Fruit fly (Drosophila melanogaster): ENCODE data around the gene pcx.
A peak's percentile ranks its signal among the peaks of the same experiment; 100 is the strongest.

The pcx gene

DNA sequence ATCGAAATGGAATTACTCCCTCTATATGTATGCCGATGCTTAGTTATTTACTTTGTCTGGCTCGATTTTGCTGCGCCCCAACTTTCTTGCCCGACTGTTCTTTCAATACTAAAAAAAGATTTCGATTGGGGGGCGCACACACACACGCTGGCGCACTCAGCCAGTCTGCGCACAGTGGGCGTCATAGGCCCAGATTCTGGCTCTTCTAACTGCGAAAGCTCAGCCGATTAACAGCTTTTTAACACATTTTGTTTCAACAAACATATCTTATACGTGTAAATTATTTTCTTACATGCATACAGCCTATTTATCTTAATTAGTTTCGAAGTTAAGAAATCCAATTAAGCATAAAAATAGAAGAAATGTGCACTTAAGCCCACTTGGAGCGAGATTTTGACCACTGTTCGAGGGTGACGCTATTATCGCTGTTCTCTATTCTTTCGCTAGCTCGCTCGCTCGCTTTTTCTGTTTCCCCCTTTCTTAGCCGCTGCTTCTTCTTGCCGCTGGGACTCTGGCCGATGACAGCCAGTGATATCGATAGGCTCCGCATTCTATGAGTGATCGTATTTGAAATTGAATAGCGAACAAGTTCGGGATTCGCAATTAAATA, 2.8 kb upstream of the pcx start, which contains the start of gene Vinc (continued):
- TF ChIP-seq eve (GFP tag; optimal IDR thresholded peaks at IDR 0.05) (no peak), gcm2 (GFP tag; optimal IDR thresholded peaks at IDR 0.05) (peak; percentile 60), unc-4 (GFP tag; IDR thresholded peaks at IDR 0.05; ENCODE audit: partially characterized antibody) (no peak), Atf-2 (GFP tag; optimal IDR thresholded peaks at IDR 0.05) (peak; percentile 67), ATbp (GFP tag; optimal IDR thresholded peaks at IDR 0.05) (peak; percentile 52), tin (GFP tag; optimal IDR thresholded peaks at IDR 0.05) (peak; percentile 85), CG7271 (tag; optimal IDR thresholded peaks at IDR 0.05) (no peak), Tbp (GFP tag; optimal IDR thresholded peaks at IDR 0.05) (no peak), CG2875 (GFP tag; optimal IDR thresholded peaks at IDR 0.05) (peak; percentile 26), CG15479 (GFP tag; optimal IDR thresholded peaks at IDR 0.05) (no peak), CG6254 (GFP tag; optimal IDR thresholded peaks at IDR 0.05) (peak; percentile 79), CG11696 (GFP tag; IDR thresholded peaks at IDR 0.05) (0 out of 2 replicates have a peak, but pooled peaks have one; percentile 16), insv (GFP tag; optimal IDR thresholded peaks at IDR 0.05) (no peak), CG18476 (GFP tag; optimal IDR thresholded peaks at IDR 0.05) (peak; percentile 78), ems (GFP tag; optimal IDR thresholded peaks at IDR 0.05) (peak; percentile 84), HLH3B (GFP tag; IDR thresholded peaks at IDR 0.05) (peak; percentile 78), CG7786 (GFP tag; optimal IDR thresholded peaks at IDR 0.05) (peak; percentile 80), mirr (GFP tag; optimal IDR thresholded peaks at IDR 0.05) (peak; percentile 91), jing (GFP tag; optimal IDR thresholded peaks at IDR 0.05) (no peak), ken (GFP tag; IDR thresholded peaks at IDR 0.05) (peak; percentile 61; the same call in 1 of the 3 replicates), vvl (GFP tag; IDR thresholded peaks at IDR 0.05) (peak; percentile 80), CG7556 (GFP tag; optimal IDR thresholded peaks at IDR 0.05) (peak; percentile 83), CG2129 (GFP tag; IDR thresholded peaks at IDR 0.05; ENCODE audit: partially characterized antibody) (no peak), CG12155 (GFP tag; optimal IDR thresholded peaks at IDR 0.05) (peak; percentile 96), CG9797 (GFP tag; optimal IDR thresholded peaks at IDR 0.05) (peak; percentile 42), cas (GFP tag; IDR thresholded peaks at IDR 0.05) (peak; percentile 68; the same call in 1 of the 2 replicates), psq (GFP tag; optimal IDR thresholded peaks at IDR 0.05) (peak; percentile 88), fu2 (GFP tag; optimal IDR thresholded peaks at IDR 0.05) (peak; percentile 33), CG4360 (GFP tag; IDR thresholded peaks at IDR 0.05) (no peak), CG10431 (GFP tag; optimal IDR thresholded peaks at IDR 0.05) (no peak), CG17361 (GFP tag; IDR thresholded peaks at IDR 0.05) (peak; percentile 94), CG12942 (GFP tag; optimal IDR thresholded peaks at IDR 0.05) (peak; percentile 67), MTF-1 (GFP tag; optimal IDR thresholded peaks at IDR 0.05; ENCODE audit: borderline replicate concordance) (peak; percentile 48), CG31388 (GFP tag; optimal IDR thresholded peaks at IDR 0.05) (peak; percentile 51), pho (GFP tag; optimal IDR thresholded peaks at IDR 0.05) (peak; percentile 49), CG8924 (tag; optimal IDR thresholded peaks at IDR 0.05) (peak; percentile 76), CG15601 (tag; optimal IDR thresholded peaks at IDR 0.05) (peak; percentile 54), Taf1 (GFP tag; IDR thresholded peaks at IDR 0.05) (peak; percentile 84), CG43689 (GFP tag; IDR thresholded peaks at IDR 0.05) (no peak), chif (GFP tag; optimal IDR thresholded peaks at IDR 0.05) (peak; percentile 13 to 85), Scr (GFP tag; IDR thresholded peaks at IDR 0.05; ENCODE audit: partially characterized antibody) (peak; percentile 43; the same call in 1 of the 2 replicates), Atf3 (GFP tag; optimal IDR thresholded peaks at IDR 0.05) (peak; percentile 68), yki (optimal IDR thresholded peaks at IDR 0.05) (no peak), CG33557 (GFP tag; optimal IDR thresholded peaks at IDR 0.05) (peak; percentile 39), repo (GFP tag; optimal IDR thresholded peaks at IDR 0.05) (peak; percentile 75), CTCF (GFP tag; optimal IDR thresholded peaks at IDR 0.05) (peak; percentile 38), bigmax (GFP tag; optimal IDR thresholded peaks at IDR 0.05) (no peak), CG6791 (GFP tag; IDR thresholded peaks at IDR 0.05; ENCODE audit: partially characterized antibody) (peak; percentile 53; the same call in 1 of the 3 replicates), CG10654 (GFP tag; optimal IDR thresholded peaks at IDR 0.05) (peak; percentile 85), CG17802 (tag; optimal IDR thresholded peaks at IDR 0.05) (peak; percentile 68), CG12769 (tag; optimal IDR thresholded peaks at IDR 0.05) (no peak)
